Worm (Caenorhabditis elegans): Measurements from ENCODE around the gene F37C4.4.
A peak's percentile ranks its signal among the peaks of the same experiment; 100 is the strongest.

F37C4.4 gene

DNA sequence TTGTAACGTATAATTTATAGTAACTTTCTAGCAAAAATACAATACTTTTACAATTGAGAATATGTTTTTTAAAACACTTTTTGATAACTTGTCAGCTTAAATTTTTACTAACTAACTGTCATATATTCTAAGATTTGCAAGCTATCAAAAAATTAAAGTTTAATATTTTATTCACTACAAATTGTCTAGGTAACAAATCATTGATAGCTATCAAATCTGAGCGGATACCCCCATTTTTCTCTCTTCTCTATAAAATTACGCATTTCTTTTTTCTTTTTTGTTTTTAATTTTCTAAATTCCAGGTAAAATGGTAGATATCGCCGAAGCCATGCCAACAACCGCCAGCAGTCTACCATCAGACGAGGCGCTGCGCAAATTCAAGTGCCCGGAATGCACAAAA lies 11.6 kb upstream of the F37C4.4 start, which contains the start of gene zag-1:
TSS of gene zag-1 (plus strand) at position 301 of the 400 bp plus-strand sequence.
- no peak for TF ChIP-seq ets-4 (GFP tag; optimal IDR thresholded peaks at IDR 0.05)

DNA sequence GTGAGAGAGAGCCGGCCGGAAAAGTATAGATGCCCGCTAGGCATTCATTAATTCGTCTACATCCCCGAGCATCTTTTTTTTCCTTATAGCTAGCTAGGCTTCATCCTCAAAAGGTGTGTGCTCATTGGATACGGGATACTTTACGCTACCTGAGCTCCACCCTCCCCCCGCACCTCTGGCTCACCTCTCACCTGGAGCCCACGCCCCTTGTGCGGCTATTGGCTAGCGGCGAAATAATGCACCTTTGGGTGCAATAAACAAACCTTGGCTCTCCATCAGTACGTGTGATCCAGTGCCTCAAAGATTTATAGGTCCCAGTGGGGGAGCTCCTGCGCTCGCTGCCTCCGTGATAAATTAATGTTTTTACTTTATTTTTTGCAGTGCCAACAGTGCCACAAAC lies 10.9 kb upstream of the F37C4.4 start:
- TF ChIP-seq zfh-2 (GFP tag; conservative IDR thresholded peaks at IDR 0.05) (0 out of 2 replicates have a peak, but pooled peaks have one; percentile 22), ZK185.1 (tag; optimal IDR thresholded peaks at IDR 0.05; ENCODE audit: poor library complexity, severe bottlenecking) (no peak)

DNA sequence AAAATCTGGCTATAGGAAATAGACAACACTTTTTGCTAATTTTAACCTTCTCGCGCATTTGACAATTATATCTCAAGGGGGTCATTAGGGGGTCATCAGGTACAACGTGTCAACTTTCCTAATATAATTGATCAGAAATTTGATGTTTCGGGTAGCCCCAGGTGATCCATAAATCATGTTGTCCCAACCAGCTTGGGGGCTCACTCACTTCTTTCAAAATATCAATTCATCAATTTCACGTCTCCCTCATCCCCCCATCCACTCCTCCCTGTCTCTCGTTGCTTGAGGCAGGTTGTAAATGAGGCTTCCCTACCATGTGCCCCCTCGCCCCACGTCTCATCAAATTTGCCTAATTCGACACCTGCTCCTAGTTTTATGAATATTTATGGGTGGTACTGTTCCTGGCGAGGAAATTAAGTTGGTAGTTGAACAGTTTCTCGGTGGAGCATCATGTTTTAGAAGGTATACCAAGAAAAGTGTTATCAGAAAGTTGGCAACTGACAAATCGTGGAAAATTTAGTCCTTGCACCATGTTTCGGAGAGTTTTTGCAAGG lies 9.0 kb upstream of the F37C4.4 start:
- TF ChIP-seq K12H6.12 (tag; optimal IDR thresholded peaks at IDR 0.05) (no peak), zfh-2 (GFP tag; conservative IDR thresholded peaks at IDR 0.05) (no peak), nfya-1 (tag; optimal IDR thresholded peaks at IDR 0.05; ENCODE audit: borderline replicate concordance, insufficient read depth) (no peak), C06A6.2 (GFP tag; conservative IDR thresholded peaks at IDR 0.05) (no peak), lsl-1 (GFP tag; optimal IDR thresholded peaks at IDR 0.05) (no peak), ceh-100 (GFP tag; IDR thresholded peaks at IDR 0.05) (no peak), egl-18 (GFP tag; IDR thresholded peaks at IDR 0.05) (no peak), ztf-25 (GFP tag; IDR thresholded peaks at IDR 0.05) (no peak), pbrm-1 (GFP tag; IDR thresholded peaks at IDR 0.05) (no peak), lin-40 (tag; optimal IDR thresholded peaks at IDR 0.05) (no peak), hmg-1.2 (GFP tag; IDR thresholded peaks at IDR 0.05) (no peak), ama-1 (optimal IDR thresholded peaks at IDR 0.05) (no peak), ama-1 (GFP tag; optimal IDR thresholded peaks at IDR 0.05) (no peak), dpff-1 (tag; optimal IDR thresholded peaks at IDR 0.05) (no peak), Y56A3A.18 (GFP tag; IDR thresholded peaks at IDR 0.05) (no peak), nhr-27 (tag; optimal IDR thresholded peaks at IDR 0.05) (no peak)

DNA sequence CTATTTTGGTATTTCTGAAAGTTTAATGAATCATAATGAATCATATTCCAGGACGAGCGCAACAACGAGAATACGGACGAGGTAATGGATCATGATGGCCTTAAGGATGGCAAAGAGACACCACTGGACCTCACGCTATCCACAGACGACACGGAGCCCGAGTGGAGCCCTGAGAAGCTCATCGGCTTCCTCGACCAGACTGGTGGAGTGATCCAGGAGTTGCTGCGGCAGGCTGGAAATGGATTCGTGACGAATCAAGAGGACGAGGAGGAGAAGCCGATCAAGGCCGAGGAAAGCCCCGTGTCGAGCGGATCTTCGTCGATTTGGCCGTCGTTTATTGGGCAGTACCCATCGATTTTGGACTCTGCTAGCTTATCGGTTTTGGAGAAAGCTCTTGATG lies 7.6 kb upstream of the F37C4.4 start:
- no peak for TF ChIP-seq athp-1 (tag; optimal IDR thresholded peaks at IDR 0.05)
- 0 out of 2 replicates have a peak, but pooled peaks have one; percentile 5 for TF ChIP-seq mcd-1 (GFP tag; IDR thresholded peaks at IDR 0.05)
- TF ChIP-seq Y67H2A.10 (GFP tag; conservative IDR thresholded peaks at IDR 0.05): no peak
- TF ChIP-seq zfh-2 (GFP tag; conservative IDR thresholded peaks at IDR 0.05): peak; percentile 61
- no peak for TF ChIP-seq sdz-38 (tag; optimal IDR thresholded peaks at IDR 0.05)

DNA sequence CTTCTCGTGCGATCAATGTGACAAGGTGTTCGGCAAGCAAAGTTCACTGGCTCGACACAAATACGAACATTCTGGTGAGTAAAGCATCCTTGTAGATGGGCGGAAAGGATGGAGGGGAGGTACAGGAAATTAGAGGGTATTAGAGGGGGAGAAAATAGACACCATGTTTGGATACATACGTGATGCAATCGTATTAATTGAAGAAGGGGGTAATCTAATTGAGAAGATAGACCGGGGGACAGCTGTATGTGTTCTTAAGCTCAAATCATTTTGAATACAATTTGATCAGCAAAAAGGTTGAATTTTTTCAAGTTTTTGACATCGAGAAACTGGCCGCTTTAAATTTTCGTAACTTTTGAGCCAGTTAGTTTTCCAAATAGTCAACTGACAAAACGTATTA lies 6.7 kb upstream of the F37C4.4 start:
- TF ChIP-seq madf-8 (GFP tag; conservative IDR thresholded peaks at IDR 0.05) (no peak), lsl-1 (GFP tag; optimal IDR thresholded peaks at IDR 0.05) (no peak), ceh-58 (GFP tag; IDR thresholded peaks at IDR 0.05) (no peak), madf-10 (tag; optimal IDR thresholded peaks at IDR 0.05) (no peak), lin-35 (GFP tag; optimal IDR thresholded peaks at IDR 0.05) (no peak), hlh-12 (tag; optimal IDR thresholded peaks at IDR 0.05) (no peak), ztf-18 (tag; optimal IDR thresholded peaks at IDR 0.05) (no peak), unc-130 (GFP tag; optimal IDR thresholded peaks at IDR 0.05) (no peak), ztf-6 (GFP tag; IDR thresholded peaks at IDR 0.05) (no peak), ztf-26 (tag; optimal IDR thresholded peaks at IDR 0.05) (no peak), lsy-27 (tag; optimal IDR thresholded peaks at IDR 0.05; ENCODE audit: borderline replicate concordance, insufficient read depth) (no peak), lin-26 (GFP tag; IDR thresholded peaks at IDR 0.05) (no peak), snpc-1.3 (tag; optimal IDR thresholded peaks at IDR 0.05; ENCODE audit: insufficient read depth) (no peak), somi-1 (GFP tag; optimal IDR thresholded peaks at IDR 0.05) (no peak), tbp1 (GFP tag; optimal IDR thresholded peaks at IDR 0.05) (no peak), nhr-120 (GFP tag; IDR thresholded peaks at IDR 0.05) (no peak), nhr-80 (tag; optimal IDR thresholded peaks at IDR 0.05) (no peak)

All from whole organism, young adult.